Worm (Caenorhabditis elegans): Measurements from ENCODE around the gene C15H11.10.

Gene C15H11.10

DNA sequence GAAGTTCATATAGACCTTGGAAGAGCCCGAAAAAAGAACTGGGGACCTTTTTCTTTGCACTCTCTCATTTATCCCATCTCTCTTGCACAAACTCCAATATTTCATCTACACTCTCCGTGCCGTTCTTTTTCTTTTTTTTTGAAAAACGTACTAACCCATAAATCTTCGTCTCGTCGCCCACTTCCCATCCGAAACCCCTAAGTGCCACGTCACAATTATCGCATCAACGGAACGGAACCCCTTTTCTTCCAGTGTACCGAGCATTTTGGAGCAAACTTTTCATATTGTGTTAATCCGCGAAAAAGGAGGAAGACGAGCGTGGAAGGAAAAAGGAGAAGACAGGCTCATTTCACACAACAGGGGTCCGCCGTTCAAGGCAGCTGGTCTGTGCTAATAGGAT, 22.5 kb upstream of the C15H11.10 start:
- TF ChIP-seq tra-1 (GFP tag; IDR thresholded peaks at IDR 0.05): peak; percentile 43; the same call in 1 of the 2 replicates
- peak; percentile 22 for TF ChIP-seq rbr-2 (tag; optimal IDR thresholded peaks at IDR 0.05)
- no peak for TF ChIP-seq lin-29 (GFP tag; IDR thresholded peaks at IDR 0.05)
- TF ChIP-seq unc-62 (GFP tag; optimal IDR thresholded peaks at IDR 0.05 in 1 of 2): peak in 1 of 2 experiments; percentile 98
- TF ChIP-seq unc-62 (tag; optimal IDR thresholded peaks at IDR 0.05): no peak
- no peak for TF ChIP-seq mxl-3 (GFP tag; optimal IDR thresholded peaks at IDR 0.05)
- TF ChIP-seq vab-7 (GFP tag; IDR thresholded peaks at IDR 0.05): 0 out of 2 replicates have a peak, but pooled peaks have one; percentile 25
- no peak for TF ChIP-seq dve-1 (tag; optimal IDR thresholded peaks at IDR 0.05; ENCODE audit: insufficient read depth)
- TF ChIP-seq daf-8 (GFP tag; IDR thresholded peaks at IDR 0.05): no peak
- peak; percentile 78 for TF ChIP-seq ceh-20 (GFP tag; IDR thresholded peaks at IDR 0.05)
- TF ChIP-seq tag-97 (GFP tag; IDR thresholded peaks at IDR 0.05): no peak
- TF ChIP-seq lsy-2 (tag; optimal IDR thresholded peaks at IDR 0.05): peak in 1 of 2 experiments; percentile 32
- TF ChIP-seq daf-12 (tag; optimal IDR thresholded peaks at IDR 0.05): no peak
- no peak for TF ChIP-seq hlh-30 (tag; optimal IDR thresholded peaks at IDR 0.05; ENCODE audit: insufficient read depth)

DNA sequence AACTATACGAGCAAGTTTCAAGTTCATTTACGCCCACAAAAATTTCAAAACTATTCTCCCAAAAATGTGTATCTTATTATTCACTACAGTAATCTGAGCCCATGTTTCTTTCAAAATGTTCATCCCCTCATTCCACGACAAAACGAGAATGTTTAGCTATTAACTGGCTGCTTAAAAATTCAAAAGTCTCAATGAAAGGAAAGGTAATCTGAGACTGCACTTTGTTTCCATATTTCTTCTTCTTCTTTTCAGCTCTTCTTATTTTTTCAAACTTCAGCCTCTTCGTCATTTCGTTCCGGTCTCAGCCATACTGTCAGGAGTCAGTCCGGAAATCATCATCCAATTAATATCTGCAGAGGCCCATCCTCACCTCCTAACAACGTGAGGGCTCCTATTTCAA, 19.2 kb upstream of the C15H11.10 start, which contains the start of gene unc-39:
TSS of gene unc-39 (plus strand) at position 301 of the 400 bp plus-strand sequence.
- TF ChIP-seq ceh-62 (tag; optimal IDR thresholded peaks at IDR 0.05): no peak
- no peak for TF ChIP-seq lin-13 (GFP tag; optimal IDR thresholded peaks at IDR 0.05)
- TF ChIP-seq lsy-2 (tag; optimal IDR thresholded peaks at IDR 0.05): no peak
- TF ChIP-seq lin-29 (GFP tag; IDR thresholded peaks at IDR 0.05): no peak
- TF ChIP-seq spr-3 (GFP tag; optimal IDR thresholded peaks at IDR 0.05): no peak
- TF ChIP-seq dve-1 (tag; optimal IDR thresholded peaks at IDR 0.05; ENCODE audit: insufficient read depth): no peak
- no peak for TF ChIP-seq arid-1 (GFP tag; conservative IDR thresholded peaks at IDR 0.05)
- no peak for TF ChIP-seq dmd-9 (GFP tag; IDR thresholded peaks at IDR 0.05)
- no peak for TF ChIP-seq mdl-1 (tag; optimal IDR thresholded peaks at IDR 0.05)
- TF ChIP-seq skn-1 (tag; optimal IDR thresholded peaks at IDR 0.05): no peak
- TF ChIP-seq daf-19 (GFP tag; conservative IDR thresholded peaks at IDR 0.05): no peak
- TF ChIP-seq ces-1 (GFP tag; optimal IDR thresholded peaks at IDR 0.05): no peak
- TF ChIP-seq ceh-28 (tag; optimal IDR thresholded peaks at IDR 0.05): no peak

DNA sequence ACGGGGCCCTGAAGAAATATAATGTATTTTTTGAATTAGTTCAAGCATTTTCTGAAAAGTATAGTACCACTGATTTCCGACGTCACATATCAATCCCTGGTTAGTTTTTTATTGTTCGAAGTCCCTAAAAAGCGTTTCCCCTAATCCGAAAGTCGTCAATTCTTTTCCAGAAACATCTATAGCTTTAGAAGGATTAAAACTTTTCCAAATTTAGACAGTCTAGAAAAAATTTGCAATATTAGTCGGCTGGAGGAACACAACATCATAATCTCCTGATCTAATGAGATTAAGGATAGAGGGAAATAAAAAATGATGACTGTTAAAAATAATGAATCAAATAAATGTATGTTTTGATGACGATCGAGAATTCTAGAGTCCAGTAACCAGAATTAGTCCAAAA, 13.9 kb upstream of the C15H11.10 start:
- TF ChIP-seq ces-1 (GFP tag; optimal IDR thresholded peaks at IDR 0.05) (no peak), unc-62 (GFP tag; optimal IDR thresholded peaks at IDR 0.05 in 1 of 2) (peak in 1 of 2 experiments; percentile 77), unc-62 (tag; optimal IDR thresholded peaks at IDR 0.05) (no peak), saeg-2 (GFP tag; IDR thresholded peaks at IDR 0.05) (no peak)

DNA sequence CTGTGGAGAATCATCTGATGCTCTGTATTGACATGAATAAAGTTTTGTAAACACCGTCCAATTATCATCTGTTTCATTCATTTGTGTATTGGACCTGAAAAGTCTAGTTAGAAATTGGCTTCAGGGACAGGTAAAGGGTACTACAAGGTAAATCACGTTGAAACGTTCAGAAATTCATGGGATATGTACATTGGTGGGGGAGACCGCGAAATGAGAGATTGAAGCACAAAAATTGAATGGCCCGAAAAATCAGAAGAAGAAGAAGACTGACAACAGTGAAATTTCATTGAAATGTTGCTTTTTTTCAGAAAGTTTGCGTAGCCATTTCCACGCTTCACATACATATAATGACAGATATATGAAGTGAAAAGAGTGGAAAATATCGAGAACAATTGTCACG, 12.9 kb upstream of the C15H11.10 start, which contains the start of gene npr-43:
TSS of gene npr-43 (minus strand) at position 101 of the 400 bp plus-strand sequence.
- TF ChIP-seq nhr-102 (tag; optimal IDR thresholded peaks at IDR 0.05) (no peak), aha-1 (tag) (peak; percentile 68)

DNA sequence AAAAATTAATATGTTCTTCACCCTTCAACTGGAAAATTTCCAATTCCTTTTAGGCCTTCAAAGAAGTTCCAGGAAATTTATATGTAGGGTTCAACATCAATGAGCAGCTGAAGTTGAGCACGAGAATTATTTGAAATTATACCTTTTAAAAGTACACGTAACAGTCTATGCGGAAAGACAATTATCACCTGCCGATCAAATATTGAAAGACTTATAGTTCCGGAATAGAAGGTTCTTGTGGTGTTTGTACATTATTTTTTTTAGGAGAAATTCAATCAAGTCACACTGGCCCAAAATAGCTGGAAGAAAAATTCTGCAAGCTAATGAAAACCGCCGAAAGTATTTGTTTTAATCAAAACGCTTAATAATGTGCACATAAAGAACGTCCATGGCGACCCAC, 11.7 kb upstream of the C15H11.10 start:
- TF ChIP-seq nhr-42 (GFP tag; IDR thresholded peaks at IDR 0.05) (no peak), unc-62 (GFP tag; optimal IDR thresholded peaks at IDR 0.05 in 1 of 2) (peak in 1 of 2 experiments; percentile 96), unc-62 (tag; optimal IDR thresholded peaks at IDR 0.05) (no peak), aha-1 (tag) (peak; percentile 37), T20F7.1 (GFP tag; optimal IDR thresholded peaks at IDR 0.05) (no peak)

DNA sequence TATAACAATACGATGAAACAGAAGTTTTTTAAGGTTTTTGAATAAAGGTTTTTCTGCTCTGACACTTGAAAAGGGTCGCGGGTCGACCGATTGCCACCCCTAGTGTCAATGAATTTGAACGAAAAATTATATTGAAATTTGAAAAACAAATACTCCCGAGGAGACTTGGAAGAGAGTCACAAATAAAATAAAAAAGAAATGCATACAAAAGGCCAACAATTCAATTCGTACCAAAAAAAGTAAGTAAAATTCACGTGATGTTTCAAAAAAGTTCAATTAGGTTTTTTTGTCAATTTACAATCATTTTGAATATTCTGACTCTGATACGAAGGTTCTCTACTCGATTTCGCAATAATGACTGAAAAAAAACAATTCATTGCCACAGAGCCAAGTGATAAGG, 1.6 kb downstream of the C15H11.10 start, which contains the start of gene C15H11.1:
TSS of gene C15H11.1 (plus strand) at position 301 of the 400 bp plus-strand sequence.
- TF ChIP-seq tra-1 (GFP tag; IDR thresholded peaks at IDR 0.05) (no peak), duxl-1 (tag; optimal IDR thresholded peaks at IDR 0.05; ENCODE audit: poor library complexity) (no peak), hlh-30 (tag; optimal IDR thresholded peaks at IDR 0.05; ENCODE audit: insufficient read depth) (no peak), ctbp-1 (GFP tag; IDR thresholded peaks at IDR 0.05) (no peak), fos-1 (tag; optimal IDR thresholded peaks at IDR 0.05) (no peak), F10B5.3 (tag; optimal IDR thresholded peaks at IDR 0.05) (no peak), Y105C5A.15 (GFP tag; IDR thresholded peaks at IDR 0.05) (no peak), daf-19 (GFP tag; conservative IDR thresholded peaks at IDR 0.05) (no peak), D1046.2 (GFP tag; IDR thresholded peaks at IDR 0.05) (no peak), egl-27 (tag; optimal IDR thresholded peaks at IDR 0.05) (no peak), F37D6.2 (tag; optimal IDR thresholded peaks at IDR 0.05) (no peak)

Measured in whole organism, L4 larva.